Worm (Caenorhabditis elegans) whole organism, L4 larva: ENCODE data around the gene dhc-3.

Experiments used
- D1046.2 ChIP-seq: fragments of 200-800 bp; sonication (Bioruptor generic); IDR thresholded peaks from 2 replicates; pipeline ENCODE4 v1.3.6; 2022; ENCODE audit warnings: missing genetic modification characterization, missing compliant biosample characterization
- F10B5.3 ChIP-seq: sonication (generic microtip); optimal IDR thresholded peaks from 2 replicates; lab custom pipeline; 2016; ENCODE audit warnings: mild to moderate bottlenecking, missing genetic modification characterization, missing compliant biosample characterization
- F26F4.8 ChIP-seq: fragments of 200-800 bp; sonication (Bioruptor generic); conservative IDR thresholded peaks from 2 replicates; pipeline ENCODE4 v1.3.6; 2022; ENCODE audit warnings: missing genetic modification characterization, missing compliant biosample characterization
- F44E2.7 ChIP-seq: fragments of 200-800 bp; sonication (Bioruptor generic); IDR thresholded peaks from 2 replicates; pipeline ENCODE4 v2.1.2; 2022; ENCODE audit warnings: missing genetic modification characterization, missing compliant biosample characterization
- F49E8.2 ChIP-seq: sonication (generic microtip); optimal IDR thresholded peaks from 2 replicates; lab custom pipeline; 2016; ENCODE audit warnings: missing compliant biosample characterization, mild to moderate bottlenecking, missing genetic modification characterization, borderline replicate concordance
- R02D3.7 ChIP-seq: fragments of 150-350 bp; sonication (generic microtip); optimal IDR thresholded peaks from 3 replicates; lab custom pipeline; 2014; ENCODE audit warnings: missing biosample characterization, missing genetic modification characterization
- aha-1 ChIP-seq: fragments of 150-350 bp; peaks from one replicate; lab custom pipeline; 2014; ENCODE audit warnings: missing biosample characterization, missing genetic modification characterization
- attf-4 ChIP-seq: sonication (generic microtip); optimal IDR thresholded peaks from 3 replicates; lab custom pipeline; 2017; ENCODE audit warnings: missing biosample characterization, missing genetic modification characterization
- ceh-28 ChIP-seq: fragments of 150-350 bp; optimal IDR thresholded peaks from 2 replicates; lab custom pipeline; 2014; ENCODE audit warnings: missing biosample characterization, missing genetic modification reagents, missing genetic modification characterization
- ceh-44 ChIP-seq: fragments of 200-800 bp; sonication (Bioruptor generic); IDR thresholded peaks from 2 replicates; pipeline ENCODE4 v1.3.6; 2022; ENCODE audit warnings: missing genetic modification reagents, missing genetic modification characterization, missing compliant biosample characterization
- ceh-62 ChIP-seq: sonication (generic microtip); optimal IDR thresholded peaks from 2 replicates; lab custom pipeline; 2017; ENCODE audit warnings: missing biosample characterization, missing genetic modification characterization
- ces-1 ChIP-seq: fragments of 150-350 bp; sonication (generic microtip); optimal IDR thresholded peaks from 4 replicates; lab custom pipeline; 2014; ENCODE audit warnings: missing biosample characterization, missing genetic modification reagents, missing genetic modification characterization
- ctbp-1 ChIP-seq: fragments of 200-800 bp; sonication (Bioruptor generic); IDR thresholded peaks from 2 replicates; pipeline ENCODE4 v1.3.6; 2022; ENCODE audit warnings: missing genetic modification reagents, missing genetic modification characterization, missing compliant biosample characterization
- daf-16 ChIP-seq, 3 experiments: sonication (generic microtip); optimal IDR thresholded peaks; 2 replicates each; lab custom pipeline; 2016 to 2017; ENCODE audit warnings: missing genetic modification characterization in 3 of 3, missing genetic modification reagents in 3 of 3, mild to moderate bottlenecking in 2 of 3, missing compliant biosample characterization in 2 of 3, missing biosample characterization in 1 of 3, moderate library complexity in 1 of 3
- dmd-6 ChIP-seq: fragments of 200-800 bp; sonication (Bioruptor generic); IDR thresholded peaks from 2 replicates; pipeline ENCODE4 v1.3.6; 2022; ENCODE audit warnings: missing genetic modification reagents, missing genetic modification characterization, missing compliant biosample characterization
- dpl-1 ChIP-seq: fragments of 150-350 bp; optimal IDR thresholded peaks from 2 replicates; lab custom pipeline; 2014; ENCODE audit warnings: missing biosample characterization, missing genetic modification reagents, missing genetic modification characterization
- dve-1 ChIP-seq: sonication (generic microtip); optimal IDR thresholded peaks from 2 replicates; lab custom pipeline; 2017; ENCODE audit warnings: antibody characterized with exemption, mild to moderate bottlenecking, missing genetic modification characterization, missing compliant biosample characterization; ENCODE audit not compliant: insufficient read depth
- fkh-10 ChIP-seq: fragments of 150-350 bp; optimal IDR thresholded peaks from 2 replicates; lab custom pipeline; 2014; ENCODE audit warnings: missing biosample characterization, missing genetic modification reagents, missing genetic modification characterization
- jun-1 ChIP-seq: fragments of 150-350 bp; optimal IDR thresholded peaks from 2 replicates; lab custom pipeline; 2014; ENCODE audit warnings: missing biosample characterization, missing genetic modification reagents, missing genetic modification characterization
- lim-7 ChIP-seq: fragments of 200-800 bp; sonication (Bioruptor generic); IDR thresholded peaks from 2 replicates; pipeline ENCODE4 v1.3.6; 2022; ENCODE audit warnings: missing genetic modification characterization, missing compliant biosample characterization
- lin-29 ChIP-seq: fragments of 200-800 bp; sonication (Bioruptor generic); IDR thresholded peaks from 2 replicates; pipeline ENCODE4 v1.3.6; 2022; ENCODE audit warnings: missing genetic modification reagents, missing genetic modification characterization, missing compliant biosample characterization
- madf-5 ChIP-seq, 2 experiments: fragments of 200-800 bp; sonication (Bioruptor generic); IDR thresholded peaks; 2 replicates each; pipeline ENCODE4 v1.3.6; 2022; ENCODE audit warnings: missing compliant biosample characterization in 2 of 2, missing genetic modification characterization in 2 of 2
- mdl-1 ChIP-seq, 2 experiments: fragments of 150-350 bp in 1 of 2; sonication (generic microtip) in 1 of 2; optimal IDR thresholded peaks; 2 replicates each; lab custom pipeline; 2014 to 2017; ENCODE audit warnings: missing biosample characterization in 2 of 2, missing genetic modification characterization in 2 of 2
- mdt-29 ChIP-seq: fragments of 200-800 bp; sonication (Bioruptor generic); IDR thresholded peaks from 2 replicates; pipeline ENCODE4 v1.3.6; 2022; ENCODE audit warnings: missing genetic modification reagents, missing genetic modification characterization, missing compliant biosample characterization
- mep-1 ChIP-seq: fragments of 150-350 bp; sonication (generic microtip); optimal IDR thresholded peaks from 3 replicates; lab custom pipeline; 2014; ENCODE audit warnings: missing biosample characterization, missing genetic modification characterization
- mes-2 ChIP-seq: sonication (generic microtip); optimal IDR thresholded peaks from 2 replicates; lab custom pipeline; 2016; ENCODE audit warnings: missing genotype, mild to moderate bottlenecking, missing genetic modification characterization, missing compliant biosample characterization; ENCODE audit not compliant: poor library complexity, severe bottlenecking
- mxl-2 ChIP-seq: fragments of 200-800 bp; sonication (Bioruptor generic); conservative IDR thresholded peaks from 2 replicates; pipeline ENCODE4 v1.3.6; 2022; ENCODE audit warnings: missing genetic modification reagents, missing genetic modification characterization, missing compliant biosample characterization
- mxl-3 ChIP-seq: fragments of 200-800 bp; sonication (Bioruptor generic); optimal IDR thresholded peaks from 2 replicates; lab custom pipeline; 2018; ENCODE audit warnings: mild to moderate bottlenecking, missing genetic modification characterization, missing compliant biosample characterization
- nhr-102 ChIP-seq: sonication (generic microtip); optimal IDR thresholded peaks from 2 replicates; lab custom pipeline; 2016; ENCODE audit warnings: mild to moderate bottlenecking, missing genetic modification characterization, moderate library complexity, missing compliant biosample characterization
- nhr-11 ChIP-seq: fragments of 150-350 bp; optimal IDR thresholded peaks from 2 replicates; lab custom pipeline; 2014; ENCODE audit warnings: missing biosample characterization, missing genetic modification characterization
- nhr-111 ChIP-seq: fragments of 200-800 bp; sonication (Bioruptor generic); optimal IDR thresholded peaks from 2 replicates; lab custom pipeline; 2018; ENCODE audit warnings: mild to moderate bottlenecking, missing genetic modification characterization, missing compliant biosample characterization
- nhr-25 ChIP-seq: sonication (generic microtip); optimal IDR thresholded peaks from 2 replicates; lab custom pipeline; 2017; ENCODE audit warnings: missing genetic modification characterization, mild to moderate bottlenecking, missing compliant biosample characterization, antibody characterized with exemption, moderate library complexity, borderline replicate concordance; ENCODE audit not compliant: insufficient read depth
- nhr-28 ChIP-seq: fragments of 150-350 bp; optimal IDR thresholded peaks from 2 replicates; lab custom pipeline; 2014; ENCODE audit warnings: missing biosample characterization, missing genetic modification characterization
- nhr-6 ChIP-seq: fragments of 150-350 bp; optimal IDR thresholded peaks from 2 replicates; lab custom pipeline; 2014; ENCODE audit warnings: missing biosample characterization, missing genetic modification characterization
- nhr-76 ChIP-seq: fragments of 150-350 bp; optimal IDR thresholded peaks from 2 replicates; lab custom pipeline; 2014; ENCODE audit warnings: missing biosample characterization, missing genetic modification characterization
- nhr-77 ChIP-seq: fragments of 150-350 bp; optimal IDR thresholded peaks from 2 replicates; lab custom pipeline; 2014; ENCODE audit warnings: missing biosample characterization, missing genetic modification characterization
- php-3 ChIP-seq: fragments of 200-800 bp; sonication (Bioruptor generic); IDR thresholded peaks from 2 replicates; pipeline ENCODE4 v1.3.6; 2022; ENCODE audit warnings: missing genetic modification reagents, missing genetic modification characterization, missing compliant biosample characterization
- sdz-12 ChIP-seq: fragments of 200-800 bp; sonication (Bioruptor generic); optimal IDR thresholded peaks from 2 replicates; lab custom pipeline; 2018; ENCODE audit warnings: mild to moderate bottlenecking, missing genetic modification characterization, missing compliant biosample characterization
- set-16 ChIP-seq: fragments of 200-800 bp; sonication (Bioruptor generic); IDR thresholded peaks from 2 replicates; pipeline ENCODE4 v1.3.6; 2022; ENCODE audit warnings: missing genetic modification reagents, missing genetic modification characterization, missing compliant biosample characterization
- skn-1 ChIP-seq: fragments of 150-350 bp; optimal IDR thresholded peaks from 2 replicates; lab custom pipeline; 2014; ENCODE audit warnings: missing biosample characterization, missing genetic modification characterization
- snpc-4 ChIP-seq: fragments of 150-350 bp; optimal IDR thresholded peaks from 2 replicates; lab custom pipeline; 2014; ENCODE audit warnings: missing biosample characterization, missing genetic modification characterization
- spr-3 ChIP-seq: fragments of 200-800 bp; sonication (Bioruptor generic); optimal IDR thresholded peaks from 2 replicates; lab custom pipeline; 2018; ENCODE audit warnings: mild to moderate bottlenecking, missing genetic modification characterization, missing compliant biosample characterization
- tra-1 ChIP-seq: fragments of 200-800 bp; sonication (Bioruptor generic); IDR thresholded peaks from 2 replicates; pipeline ENCODE4 v1.3.6; 2022; ENCODE audit warnings: missing genetic modification reagents, missing genetic modification characterization, missing compliant biosample characterization
- unc-130 ChIP-seq: sonication (generic microtip); optimal IDR thresholded peaks from 2 replicates; lab custom pipeline; 2016; ENCODE audit warnings: missing genetic modification reagents, missing genetic modification characterization, missing compliant biosample characterization
- unc-39 ChIP-seq: sonication (generic microtip); optimal IDR thresholded peaks from 2 replicates; lab custom pipeline; 2017; ENCODE audit warnings: missing biosample characterization, missing genetic modification characterization
- unc-62 ChIP-seq, 3 experiments: fragments of 150-350 bp in 1 of 3; sonication (generic microtip); optimal IDR thresholded peaks in 2 of 3; peaks in 1 of 3; 1 replicate in 1 of 3; 2 replicates in 2 of 3; lab custom pipeline; 2014 to 2017; ENCODE audit warnings: missing biosample characterization in 3 of 3, missing genetic modification characterization in 3 of 3, missing genetic modification reagents in 3 of 3, missing genotype in 1 of 3
- vab-7 ChIP-seq: fragments of 200-800 bp; sonication (Bioruptor generic); IDR thresholded peaks from 2 replicates; pipeline ENCODE4 v1.3.6; 2022; ENCODE audit warnings: missing genetic modification reagents, missing genetic modification characterization, missing compliant biosample characterization
- zag-1 ChIP-seq: fragments of 150-350 bp; optimal IDR thresholded peaks from 2 replicates; lab custom pipeline; 2014; ENCODE audit warnings: missing biosample characterization, missing genetic modification characterization
- zip-11 ChIP-seq: fragments of 200-800 bp; sonication (Bioruptor generic); IDR thresholded peaks from 2 replicates; pipeline ENCODE4 v1.3.6; 2022; ENCODE audit warnings: missing genetic modification characterization, missing compliant biosample characterization
- zip-2 ChIP-seq: fragments of 150-350 bp; optimal IDR thresholded peaks from 2 replicates; lab custom pipeline; 2014; ENCODE audit warnings: missing biosample characterization, missing genetic modification characterization
- ztf-11 ChIP-seq: fragments of 150-350 bp; optimal IDR thresholded peaks from 2 replicates; lab custom pipeline; 2014; ENCODE audit warnings: missing biosample characterization, missing genetic modification characterization
- ztf-7 ChIP-seq: fragments of 150-350 bp; optimal IDR thresholded peaks from 2 replicates; lab custom pipeline; 2014; ENCODE audit warnings: missing biosample characterization, missing genetic modification characterization

Gene dhc-3

ce11 chrV:13163841-13164240 is 25.1 kb downstream of the dhc-3 start:
- TF ChIP-seq nhr-111 (GFP tag; lab: Kevin White, UChicago) (no peak), ceh-62 (tag; lab: Kevin White, UChicago) (no peak), ceh-44 (GFP tag; lab: Robert Waterston, UW) (no peak), zip-11 (GFP tag; lab: Robert Waterston, UW) (no peak), mxl-2 (GFP tag; lab: Robert Waterston, UW) (no peak), unc-39 (tag; lab: Kevin White, UChicago) (no peak), F10B5.3 (no peak), nhr-76 (tag; lab: Kevin White, UChicago) (no peak), F26F4.8 (GFP tag; lab: Robert Waterston, UW) (no peak), nhr-11 (no peak), attf-4 (tag; lab: Kevin White, UChicago) (no peak), zag-1 (tag; lab: Kevin White, UChicago) (no peak), mes-2 (tag; lab: Kevin White, UChicago) (peak; percentile 48), jun-1 (tag; lab: Kevin White, UChicago) (no peak), php-3 (peak; percentile 71), ceh-28 (no peak), nhr-25 (no peak), spr-3 (no peak), F44E2.7 (GFP tag; lab: Robert Waterston, UW) (no peak), zip-2 (tag; lab: Kevin White, UChicago) (no peak), sdz-12 (GFP tag; lab: Kevin White, UChicago) (no peak), set-16 (no peak), mep-1 (tag; lab: Kevin White, UChicago) (peak; percentile 39), dve-1 (tag; lab: Kevin White, UChicago) (peak; percentile 79), ztf-7 (tag; lab: Kevin White, UChicago) (no peak), nhr-102 (no peak), lim-7 (GFP tag; lab: Robert Waterston, UW) (no peak), mdl-1 (tag; optimal IDR thresholded peaks at IDR 0.05; lab: Kevin White, UChicago) (no peak), unc-62 (GFP tag; optimal IDR thresholded peaks at IDR 0.05 in 1 of 2; lab: Kevin White, UChicago) (no peak), unc-62 (tag; optimal IDR thresholded peaks at IDR 0.05; lab: Kevin White, UChicago) (no peak), fkh-10 (GFP tag; lab: Kevin White, UChicago) (no peak), aha-1 (tag; lab: Kevin White, UChicago) (peak; percentile 79), skn-1 (tag; lab: Kevin White, UChicago) (no peak), nhr-28 (tag; lab: Kevin White, UChicago) (peak; percentile 80), nhr-77 (tag; lab: Kevin White, UChicago) (peak; percentile 21), ctbp-1 (GFP tag; lab: Robert Waterston, UW) (no peak), nhr-6 (peak; percentile 63), ces-1 (GFP tag; lab: Kevin White, UChicago) (no peak), vab-7 (no peak), madf-5 (GFP tag; IDR thresholded peaks at IDR 0.05; lab: Robert Waterston, UW) (no peak), lin-29 (GFP tag; lab: Robert Waterston, UW) (no peak), ztf-11 (tag; lab: Kevin White, UChicago) (no peak), mdt-29 (GFP tag; lab: Robert Waterston, UW) (no peak), unc-130 (no peak), D1046.2 (no peak), mxl-3 (GFP tag; lab: Kevin White, UChicago) (peak; percentile 7), R02D3.7 (tag; lab: Kevin White, UChicago) (no peak), snpc-4 (tag; lab: Kevin White, UChicago) (no peak), dpl-1 (no peak), F49E8.2 (no peak), daf-16 (GFP tag; optimal IDR thresholded peaks at IDR 0.05; lab: Kevin White, UChicago) (no peak), daf-16 (tag; optimal IDR thresholded peaks at IDR 0.05; lab: Kevin White, UChicago) (peak; percentile 83), tra-1 (GFP tag; lab: Robert Waterston, UW) (peak; percentile 76; the same call in 1 of the 2 replicates), dmd-6 (GFP tag; lab: Robert Waterston, UW) (peak; percentile 87)
